Worm (Caenorhabditis elegans) whole organism, L4 larva: ENCODE data around the gene coq-5.

ENCODE experiments used
- D1046.2 ChIP-seq: fragments of 200-800 bp; sonication (Bioruptor generic); IDR thresholded peaks from 2 replicates; pipeline ENCODE4 v1.3.6; 2022; ENCODE audit warnings: missing genetic modification characterization, missing compliant biosample characterization
- Y105C5A.15 ChIP-seq: fragments of 200-800 bp; sonication (Bioruptor generic); IDR thresholded peaks from 2 replicates; pipeline ENCODE4 v1.3.6; 2022; ENCODE audit warnings: missing genetic modification characterization, missing compliant biosample characterization
- ZK337.2 ChIP-seq: fragments of 200-800 bp; sonication (Bioruptor generic); IDR thresholded peaks from 2 replicates; pipeline ENCODE4 v1.3.6; 2022; ENCODE audit warnings: missing genetic modification reagents, missing genetic modification characterization, missing compliant biosample characterization
- ZK546.5 ChIP-seq, 2 experiments: sonication (generic microtip); optimal IDR thresholded peaks; 2 replicates each; lab custom pipeline; 2017; ENCODE audit warnings: missing biosample characterization in 2 of 2, missing genetic modification characterization in 2 of 2
- aha-1 ChIP-seq: fragments of 150-350 bp; peaks from one replicate; lab custom pipeline; 2014; ENCODE audit warnings: missing biosample characterization, missing genetic modification characterization
- aly-2 ChIP-seq: sonication (generic microtip); optimal IDR thresholded peaks from 2 replicates; lab custom pipeline; 2018; ENCODE audit warnings: missing biosample characterization, missing genetic modification characterization
- ceh-20 ChIP-seq: fragments of 200-800 bp; sonication (Bioruptor generic); IDR thresholded peaks from 2 replicates; pipeline ENCODE4 v1.3.6; 2022; ENCODE audit warnings: missing genetic modification reagents, missing genetic modification characterization, missing compliant biosample characterization
- ceh-28 ChIP-seq: fragments of 150-350 bp; optimal IDR thresholded peaks from 2 replicates; lab custom pipeline; 2014; ENCODE audit warnings: missing biosample characterization, missing genetic modification reagents, missing genetic modification characterization
- daf-19 ChIP-seq: fragments of 200-800 bp; sonication (Bioruptor generic); conservative IDR thresholded peaks from 2 replicates; pipeline ENCODE4 v1.3.6; 2022; ENCODE audit warnings: missing genetic modification characterization, missing compliant biosample characterization
- daf-8 ChIP-seq: fragments of 200-800 bp; sonication (Bioruptor generic); IDR thresholded peaks from 2 replicates; pipeline ENCODE4 v1.3.6; 2022; ENCODE audit warnings: missing genetic modification characterization, missing compliant biosample characterization
- dmd-6 ChIP-seq: fragments of 200-800 bp; sonication (Bioruptor generic); IDR thresholded peaks from 2 replicates; pipeline ENCODE4 v1.3.6; 2022; ENCODE audit warnings: missing genetic modification reagents, missing genetic modification characterization, missing compliant biosample characterization
- dmd-8 ChIP-seq: fragments of 200-800 bp; sonication (Bioruptor generic); IDR thresholded peaks from 2 replicates; pipeline ENCODE4 v1.3.6; 2022; ENCODE audit warnings: missing genetic modification characterization, missing compliant biosample characterization
- dmd-9 ChIP-seq: fragments of 200-800 bp; sonication (Bioruptor generic); IDR thresholded peaks from 2 replicates; pipeline ENCODE4 v1.3.6; 2022; ENCODE audit warnings: missing genetic modification reagents, missing genetic modification characterization, missing compliant biosample characterization
- dpl-1 ChIP-seq: fragments of 150-350 bp; optimal IDR thresholded peaks from 2 replicates; lab custom pipeline; 2014; ENCODE audit warnings: missing biosample characterization, missing genetic modification reagents, missing genetic modification characterization
- egl-43 ChIP-seq: fragments of 200-800 bp; sonication (Bioruptor generic); IDR thresholded peaks from 2 replicates; pipeline ENCODE4 v1.3.6; 2022; ENCODE audit warnings: missing genetic modification reagents, missing genetic modification characterization, missing compliant biosample characterization
- fkh-10 ChIP-seq: fragments of 150-350 bp; optimal IDR thresholded peaks from 2 replicates; lab custom pipeline; 2014; ENCODE audit warnings: missing biosample characterization, missing genetic modification reagents, missing genetic modification characterization
- hif-1 ChIP-seq, 2 experiments: sonication (generic microtip); optimal IDR thresholded peaks; 2 replicates each; lab custom pipeline; 2016 to 2017; ENCODE audit warnings: missing compliant biosample characterization in 2 of 2, missing genetic modification characterization in 2 of 2, missing genetic modification reagents in 2 of 2, missing genotype in 2 of 2, mild to moderate bottlenecking in 1 of 2
- lim-7 ChIP-seq: fragments of 200-800 bp; sonication (Bioruptor generic); IDR thresholded peaks from 2 replicates; pipeline ENCODE4 v1.3.6; 2022; ENCODE audit warnings: missing genetic modification characterization, missing compliant biosample characterization
- lin-38 ChIP-seq: fragments of 200-800 bp; sonication (Bioruptor generic); IDR thresholded peaks from 2 replicates; pipeline ENCODE4 v1.3.6; 2022; ENCODE audit warnings: missing genetic modification reagents, missing genetic modification characterization, missing compliant biosample characterization
- lsy-2 ChIP-seq, 2 experiments: fragments of 150-350 bp in 1 of 2; sonication (generic microtip) in 1 of 2; optimal IDR thresholded peaks; 2 replicates each; lab custom pipeline; 2014 to 2017; ENCODE audit warnings: missing biosample characterization in 2 of 2, missing genetic modification characterization in 2 of 2
- mdl-1 ChIP-seq, 2 experiments: fragments of 150-350 bp in 1 of 2; sonication (generic microtip) in 1 of 2; optimal IDR thresholded peaks; 2 replicates each; lab custom pipeline; 2014 to 2017; ENCODE audit warnings: missing biosample characterization in 2 of 2, missing genetic modification characterization in 2 of 2
- mep-1 ChIP-seq: fragments of 150-350 bp; sonication (generic microtip); optimal IDR thresholded peaks from 3 replicates; lab custom pipeline; 2014; ENCODE audit warnings: missing biosample characterization, missing genetic modification characterization
- mes-2 ChIP-seq: sonication (generic microtip); optimal IDR thresholded peaks from 2 replicates; lab custom pipeline; 2016; ENCODE audit warnings: missing genotype, mild to moderate bottlenecking, missing genetic modification characterization, missing compliant biosample characterization; ENCODE audit not compliant: poor library complexity, severe bottlenecking
- mxl-2 ChIP-seq: fragments of 200-800 bp; sonication (Bioruptor generic); conservative IDR thresholded peaks from 2 replicates; pipeline ENCODE4 v1.3.6; 2022; ENCODE audit warnings: missing genetic modification reagents, missing genetic modification characterization, missing compliant biosample characterization
- nhr-102 ChIP-seq: sonication (generic microtip); optimal IDR thresholded peaks from 2 replicates; lab custom pipeline; 2016; ENCODE audit warnings: mild to moderate bottlenecking, missing genetic modification characterization, moderate library complexity, missing compliant biosample characterization
- nhr-111 ChIP-seq: fragments of 200-800 bp; sonication (Bioruptor generic); optimal IDR thresholded peaks from 2 replicates; lab custom pipeline; 2018; ENCODE audit warnings: mild to moderate bottlenecking, missing genetic modification characterization, missing compliant biosample characterization
- nhr-28 ChIP-seq: fragments of 150-350 bp; optimal IDR thresholded peaks from 2 replicates; lab custom pipeline; 2014; ENCODE audit warnings: missing biosample characterization, missing genetic modification characterization
- nhr-48 ChIP-seq: sonication (generic microtip); optimal IDR thresholded peaks from 2 replicates; lab custom pipeline; 2016; ENCODE audit warnings: mild to moderate bottlenecking, missing genetic modification characterization, missing compliant biosample characterization
- rbr-2 ChIP-seq: sonication (generic microtip); optimal IDR thresholded peaks from 2 replicates; lab custom pipeline; 2016; ENCODE audit warnings: missing genotype, missing genetic modification characterization, missing compliant biosample characterization
- tag-97 ChIP-seq: fragments of 200-800 bp; sonication (Bioruptor generic); IDR thresholded peaks from 2 replicates; pipeline ENCODE4 v1.3.6; 2022; ENCODE audit warnings: missing genetic modification characterization, missing compliant biosample characterization
- unc-130 ChIP-seq: sonication (generic microtip); optimal IDR thresholded peaks from 2 replicates; lab custom pipeline; 2016; ENCODE audit warnings: missing genetic modification reagents, missing genetic modification characterization, missing compliant biosample characterization
- unc-62 ChIP-seq, 3 experiments: fragments of 150-350 bp in 1 of 3; sonication (generic microtip); optimal IDR thresholded peaks in 2 of 3; peaks in 1 of 3; 1 replicate in 1 of 3; 2 replicates in 2 of 3; lab custom pipeline; 2014 to 2017; ENCODE audit warnings: missing biosample characterization in 3 of 3, missing genetic modification characterization in 3 of 3, missing genetic modification reagents in 3 of 3, missing genotype in 1 of 3
- zip-11 ChIP-seq: fragments of 200-800 bp; sonication (Bioruptor generic); IDR thresholded peaks from 2 replicates; pipeline ENCODE4 v1.3.6; 2022; ENCODE audit warnings: missing genetic modification characterization, missing compliant biosample characterization

Gene coq-5

DNA sequence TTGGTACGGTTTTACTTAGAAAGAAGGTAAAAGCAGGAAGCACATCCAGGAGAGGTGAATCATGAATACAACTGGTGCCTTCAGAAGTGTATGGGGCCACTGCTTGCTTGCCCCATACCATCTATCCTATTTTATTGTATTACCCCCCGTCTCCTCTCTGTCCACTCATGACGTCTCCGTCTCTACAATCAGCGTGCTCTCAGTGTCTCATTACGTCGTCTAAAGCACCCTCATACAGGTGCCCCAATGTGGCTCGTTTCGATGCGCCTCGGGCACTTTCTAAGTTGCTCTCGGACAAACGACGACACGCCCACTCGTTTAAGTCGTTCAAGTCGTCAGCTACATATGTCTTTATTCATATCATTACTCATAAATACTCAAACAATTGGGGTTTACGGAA is 34.2 kb downstream of the coq-5 start:
- no peak for TF ChIP-seq ceh-20 (GFP tag; lab: Robert Waterston, UW)
- no peak for TF ChIP-seq dmd-6 (GFP tag; lab: Robert Waterston, UW)
- TF ChIP-seq hif-1 (tag; optimal IDR thresholded peaks at IDR 0.05; lab: Kevin White, UChicago) = no peak
- no peak for TF ChIP-seq nhr-28 (tag; lab: Kevin White, UChicago)
- TF ChIP-seq egl-43 = 0 out of 2 replicates have a peak, but pooled peaks have one; percentile 11
- TF ChIP-seq unc-130 (GFP tag; lab: Kevin White, UChicago) = no peak
- TF ChIP-seq daf-19 (GFP tag; lab: Robert Waterston, UW) = peak; percentile 48; the same call in 1 of the 2 replicates
- no peak for TF ChIP-seq D1046.2 (GFP tag; lab: Robert Waterston, UW)
- no peak for TF ChIP-seq tag-97 (GFP tag; lab: Robert Waterston, UW)
- TF ChIP-seq aly-2 (tag; lab: Kevin White, UChicago) = no peak
- TF ChIP-seq nhr-111 (GFP tag; lab: Kevin White, UChicago) = no peak
- TF ChIP-seq mxl-2 (GFP tag; lab: Robert Waterston, UW) = no peak
- TF ChIP-seq ZK337.2 = no peak
- no peak for TF ChIP-seq dpl-1 (GFP tag; lab: Kevin White, UChicago)
- TF ChIP-seq zip-11 = no peak
- 0 out of 2 replicates have a peak, but pooled peaks have one; percentile 4 for TF ChIP-seq Y105C5A.15 (GFP tag; lab: Robert Waterston, UW)
- TF ChIP-seq nhr-48 (tag; lab: Kevin White, UChicago) = no peak
- TF ChIP-seq daf-8 (GFP tag; lab: Robert Waterston, UW) = no peak
- TF ChIP-seq fkh-10 (GFP tag; lab: Kevin White, UChicago) = no peak
- TF ChIP-seq mep-1 (tag; lab: Kevin White, UChicago) = no peak
- TF ChIP-seq aha-1 (tag; lab: Kevin White, UChicago) = peak; percentile 15
- TF ChIP-seq, all 104 proteins: peak for 4

ce11 chrIII:7823285-7823684 is 35.0 kb downstream of the coq-5 start:
- TF ChIP-seq dmd-9 (GFP tag; lab: Robert Waterston, UW) (no peak), rbr-2 (tag; lab: Kevin White, UChicago) (no peak), Y105C5A.15 (GFP tag; lab: Robert Waterston, UW) (no peak), ZK546.5 (tag; optimal IDR thresholded peaks at IDR 0.05; lab: Kevin White, UChicago) (no peak), egl-43 (no peak), mes-2 (tag; lab: Kevin White, UChicago) (no peak), tag-97 (GFP tag; lab: Robert Waterston, UW) (no peak), nhr-48 (tag; lab: Kevin White, UChicago) (no peak), nhr-102 (no peak)

ce11 chrIII:7821130-7821529 is 37.1 kb downstream of the coq-5 start:
- TF ChIP-seq lin-38 (peak; percentile 15; the same call in 1 of the 2 replicates), lim-7 (peak; percentile 59; the same call in 1 of the 2 replicates), dmd-8 (GFP tag; lab: Robert Waterston, UW) (0 out of 2 replicates have a peak, but pooled peaks have one; percentile 62)

DNA sequence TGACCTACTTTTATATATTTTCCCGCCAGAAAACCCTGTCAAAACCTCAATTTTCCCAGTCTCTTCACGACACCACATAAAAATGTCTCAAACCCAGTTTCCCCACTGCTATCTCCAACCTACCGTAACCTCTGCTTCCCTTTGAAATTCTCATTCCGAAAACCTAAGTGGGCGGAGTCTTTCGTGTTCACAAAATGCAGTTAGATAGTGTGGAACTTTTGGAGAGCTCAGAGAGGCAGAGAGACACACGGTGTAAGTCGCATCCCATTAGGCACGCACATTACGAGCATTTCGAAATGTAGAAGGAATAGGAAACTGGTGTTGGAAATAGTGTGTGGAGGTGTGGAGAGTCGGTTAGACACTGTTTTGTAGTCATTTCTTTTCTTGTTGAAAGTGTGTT is 38.4 kb downstream of the coq-5 start:
- no peak for TF ChIP-seq ceh-28 (tag; lab: Kevin White, UChicago)
- TF ChIP-seq mdl-1 (tag; optimal IDR thresholded peaks at IDR 0.05; lab: Kevin White, UChicago) = no peak
- TF ChIP-seq nhr-111 (GFP tag; lab: Kevin White, UChicago) = no peak
- peak; percentile 18 for TF ChIP-seq aha-1 (tag; lab: Kevin White, UChicago)
- TF ChIP-seq unc-62 (GFP tag; optimal IDR thresholded peaks at IDR 0.05 in 1 of 2; lab: Kevin White, UChicago) = peak in 1 of 2 experiments; percentile 5
- TF ChIP-seq unc-62 (tag; optimal IDR thresholded peaks at IDR 0.05; lab: Kevin White, UChicago) = no peak
- TF ChIP-seq nhr-48 (tag; lab: Kevin White, UChicago) = no peak
- TF ChIP-seq lsy-2 (tag; optimal IDR thresholded peaks at IDR 0.05; lab: Kevin White, UChicago) = no peak
